Worm (Caenorhabditis elegans): ENCODE data around the gene degt-1.

DNA sequence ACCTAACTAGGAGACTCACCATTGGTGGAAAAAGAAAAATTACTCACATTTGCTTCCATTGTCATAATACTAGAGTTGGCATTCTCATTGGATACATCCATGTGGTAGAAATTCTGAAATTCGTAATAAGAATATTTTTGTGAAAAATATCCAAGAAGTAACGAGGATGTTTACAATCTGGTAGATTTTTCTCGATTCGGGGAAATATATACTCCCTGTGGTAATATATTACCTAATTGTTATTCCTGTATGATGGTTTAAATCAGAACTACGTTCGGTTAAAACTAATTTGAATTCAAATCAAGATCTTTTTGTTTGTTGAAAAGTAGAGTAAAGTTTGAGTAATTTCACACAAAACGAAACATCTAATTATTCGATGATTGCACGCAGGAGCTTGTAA lies 8.9 kb downstream of the degt-1 start, which contains the start of gene srd-34:
- TF ChIP-seq him-1 (tag; optimal IDR thresholded peaks at IDR 0.05) (no peak), dao-5 (tag; optimal IDR thresholded peaks at IDR 0.05) (no peak)

Data from whole organism, L4/young adult.